Worm (Caenorhabditis elegans): ENCODE measurements around the gene F58H1.3.

F58H1.3 gene

DNA sequence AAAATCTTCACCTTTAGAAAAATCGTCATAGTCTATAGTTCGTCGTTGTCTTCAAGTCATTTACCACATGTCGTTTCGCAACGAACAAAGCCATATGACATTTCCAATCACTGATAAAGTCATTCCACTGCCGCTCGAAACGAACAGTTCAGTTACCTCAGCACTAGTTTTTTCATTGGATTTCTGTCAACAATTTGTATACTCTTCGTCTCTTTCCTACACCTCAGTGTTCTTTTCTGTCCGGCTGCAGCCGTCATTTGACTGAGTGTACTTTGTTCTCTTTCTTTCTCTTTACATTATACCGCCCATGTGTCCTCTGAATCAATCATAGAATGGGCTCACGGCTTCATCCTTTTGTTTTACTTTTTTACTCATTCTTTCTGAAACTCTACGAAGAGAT is 12.5 kb upstream of the F58H1.3 start (continued):
- TF ChIP-seq ztf-4 (tag; optimal IDR thresholded peaks at IDR 0.05) = no peak
- TF ChIP-seq lin-39 (tag; optimal IDR thresholded peaks at IDR 0.05) = no peak
- TF ChIP-seq lin-35 (GFP tag; optimal IDR thresholded peaks at IDR 0.05) = peak; percentile 16 to 52
- peak in 1 of 6 experiments; percentile 37 for TF ChIP-seq elt-3 (tag; optimal IDR thresholded peaks at IDR 0.05)
- TF ChIP-seq zag-1 (tag; optimal IDR thresholded peaks at IDR 0.05) = no peak
- TF ChIP-seq nhr-77 (tag; optimal IDR thresholded peaks at IDR 0.05) = no peak
- no peak for TF ChIP-seq pag-3 (tag; optimal IDR thresholded peaks at IDR 0.05; ENCODE audit: borderline replicate concordance, insufficient read depth)
- no peak for TF ChIP-seq unc-30 (tag; optimal IDR thresholded peaks at IDR 0.05)
- no peak for TF ChIP-seq Y116A8C.19 (tag; optimal IDR thresholded peaks at IDR 0.05; ENCODE audit: borderline replicate concordance)
- TF ChIP-seq ceh-82 (tag; optimal IDR thresholded peaks at IDR 0.05) = peak in 1 of 3 experiments; percentile 2

DNA sequence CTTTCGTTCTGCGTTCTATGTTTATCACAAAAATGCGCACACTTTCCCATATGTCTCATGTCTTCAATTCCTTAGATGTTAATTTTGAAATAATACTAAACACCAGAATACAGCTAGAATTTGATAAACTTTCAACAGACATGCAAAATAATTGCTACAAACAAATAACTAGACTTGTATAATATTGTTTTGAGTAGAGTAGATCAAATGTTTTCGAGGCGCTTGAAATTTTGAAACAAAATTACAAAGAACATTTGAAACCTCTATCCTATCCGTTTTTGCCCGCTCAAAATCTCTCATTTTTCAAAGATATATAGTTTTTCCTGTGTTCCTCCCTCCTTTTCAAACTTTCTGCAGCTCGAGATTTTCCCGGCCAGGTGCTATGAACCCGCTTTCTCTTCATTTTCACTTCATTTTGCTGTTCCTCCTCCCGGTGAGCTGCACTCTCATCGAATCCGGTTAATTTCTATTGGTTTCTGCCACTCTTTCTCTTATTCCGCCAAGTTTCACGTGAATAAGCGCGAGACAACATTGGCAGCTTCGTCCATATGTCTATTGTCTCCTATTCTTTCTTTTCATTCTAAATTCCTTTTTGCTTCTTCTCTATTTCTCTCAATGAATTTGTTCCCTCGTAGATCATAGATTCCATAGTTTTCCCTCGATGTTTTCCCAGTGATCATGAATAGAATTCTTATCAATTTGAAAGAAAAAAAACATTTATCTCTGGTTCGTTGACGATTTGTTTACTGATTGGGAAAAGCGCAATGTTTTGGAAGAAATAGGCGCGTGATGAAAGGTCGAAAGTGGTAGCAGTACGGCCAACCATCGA is 11.9 kb upstream of the F58H1.3 start:
- TF ChIP-seq nhr-12 (tag; optimal IDR thresholded peaks at IDR 0.05) (no peak), C16A3.4 (tag; optimal IDR thresholded peaks at IDR 0.05) (no peak), lin-14 (GFP tag; optimal IDR thresholded peaks at IDR 0.05) (peak; percentile 67), snu-23 (GFP tag; optimal IDR thresholded peaks at IDR 0.05) (peak; percentile 28), vab-15 (tag; optimal IDR thresholded peaks at IDR 0.05) (no peak), ets-5 (GFP tag; IDR thresholded peaks at IDR 0.05) (no peak), xbp-1 (tag; optimal IDR thresholded peaks at IDR 0.05) (no peak), nhr-20 (tag; optimal IDR thresholded peaks at IDR 0.05) (peak; percentile 28), rnt-1 (tag; optimal IDR thresholded peaks at IDR 0.05) (peak; percentile 31), nhr-85 (tag) (peak; percentile 34), skn-1 (tag; optimal IDR thresholded peaks at IDR 0.05) (peak; percentile 17), elt-3 (tag; optimal IDR thresholded peaks at IDR 0.05) (peak in 1 of 6 experiments; percentile 71), ceh-82 (tag; optimal IDR thresholded peaks at IDR 0.05) (no peak), fos-1 (tag; optimal IDR thresholded peaks at IDR 0.05) (no peak), mep-1 (tag; optimal IDR thresholded peaks at IDR 0.05) (peak; percentile 51), nhr-71 (tag; optimal IDR thresholded peaks at IDR 0.05) (peak; percentile 43), elt-2 (tag; optimal IDR thresholded peaks at IDR 0.05) (peak; percentile 42), pag-3 (tag; optimal IDR thresholded peaks at IDR 0.05; ENCODE audit: borderline replicate concordance, insufficient read depth) (no peak), lin-35 (GFP tag; optimal IDR thresholded peaks at IDR 0.05) (peak in 1 of 2 experiments; percentile 40), tbx-2 (tag; optimal IDR thresholded peaks at IDR 0.05) (peak; percentile 7), isw-1 (GFP tag; IDR thresholded peaks at IDR 0.05) (no peak), nhr-19 (GFP tag; conservative IDR thresholded peaks at IDR 0.05) (no peak), zip-4 (GFP tag; optimal IDR thresholded peaks at IDR 0.05) (no peak), lsy-2 (tag; optimal IDR thresholded peaks at IDR 0.05) (peak; percentile 8 to 60), pax-3 (tag; optimal IDR thresholded peaks at IDR 0.05) (no peak), efl-1 (optimal IDR thresholded peaks at IDR 0.05) (no peak), efl-1 (GFP tag; optimal IDR thresholded peaks at IDR 0.05 in 1 of 2) (peak; percentile 10 to 20), ztf-11 (tag; optimal IDR thresholded peaks at IDR 0.05) (no peak), blmp-1 (tag; optimal IDR thresholded peaks at IDR 0.05) (peak; percentile 56), efl-3 (GFP tag; optimal IDR thresholded peaks at IDR 0.05) (no peak), aly-2 (tag; optimal IDR thresholded peaks at IDR 0.05) (no peak)

DNA sequence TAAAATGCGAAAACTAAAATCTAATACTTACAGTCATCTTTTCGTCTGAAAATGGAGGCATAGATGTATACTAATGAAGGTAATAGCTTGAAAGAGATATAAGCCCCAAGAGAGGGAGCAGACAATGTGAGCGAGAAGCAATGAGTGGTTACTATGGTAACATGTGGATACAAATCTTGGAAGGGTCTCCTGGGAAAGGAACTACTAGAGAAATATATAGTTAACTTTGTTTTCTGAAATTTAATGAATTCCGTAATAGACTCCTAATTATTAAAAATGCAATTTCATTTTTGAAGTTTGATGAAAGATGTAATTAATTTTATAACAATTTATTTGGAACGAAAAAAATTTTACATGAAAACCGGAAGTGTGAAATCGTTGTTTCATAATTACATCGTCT is 6.4 kb upstream of the F58H1.3 start, which contains the start of gene osm-6:
Gene osm-6 (minus strand): TSS at position 101 of the 400 bp plus-strand sequence.
- TF ChIP-seq hlh-17 (GFP tag; optimal IDR thresholded peaks at IDR 0.05; ENCODE audit: borderline replicate concordance) (no peak), nhr-71 (tag; optimal IDR thresholded peaks at IDR 0.05) (peak; percentile 2), lsy-2 (tag; optimal IDR thresholded peaks at IDR 0.05) (no peak), egl-27 (tag; optimal IDR thresholded peaks at IDR 0.05) (no peak), nhr-237 (tag; optimal IDR thresholded peaks at IDR 0.05) (no peak), C16A3.4 (tag; optimal IDR thresholded peaks at IDR 0.05) (no peak), pax-3 (tag; optimal IDR thresholded peaks at IDR 0.05) (no peak), lin-35 (GFP tag; optimal IDR thresholded peaks at IDR 0.05) (no peak), alr-1 (tag; optimal IDR thresholded peaks at IDR 0.05; ENCODE audit: borderline replicate concordance) (no peak), F16B12.6 (tag; optimal IDR thresholded peaks at IDR 0.05) (no peak), aha-1 (tag; optimal IDR thresholded peaks at IDR 0.05) (no peak), xbp-1 (tag; optimal IDR thresholded peaks at IDR 0.05) (no peak), fkh-8 (tag; optimal IDR thresholded peaks at IDR 0.05) (peak; percentile 46)

Data from whole organism, L1 larva.